Worm (Caenorhabditis elegans): Measurements from ENCODE around the gene C47D12.5.

C47D12.5 gene

DNA sequence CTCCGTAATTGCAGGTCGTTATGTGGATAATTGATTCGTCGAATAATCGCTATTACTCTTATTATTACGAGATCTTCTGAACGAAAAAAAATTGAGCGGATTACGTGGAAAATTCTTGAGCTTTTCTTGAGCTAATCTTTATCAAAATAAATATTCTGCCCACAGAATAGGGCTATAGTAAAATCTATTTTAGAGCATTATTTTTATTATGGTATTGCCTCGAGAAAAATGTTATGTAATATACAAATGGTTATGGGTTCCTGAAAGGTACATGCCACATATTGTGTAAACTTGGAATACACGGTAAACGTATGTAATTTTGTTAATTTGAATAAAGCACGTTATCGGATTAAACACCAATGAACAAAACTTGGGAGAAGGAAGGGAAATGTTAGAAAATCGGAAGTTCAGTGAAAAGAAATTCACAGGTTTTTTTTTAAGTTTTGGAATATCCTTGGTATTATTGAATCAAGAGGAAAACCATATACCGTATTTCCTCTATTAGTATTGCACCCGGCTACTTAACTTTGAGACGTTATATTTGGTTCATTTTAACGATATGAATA is 47.8 kb downstream of the C47D12.5 start:
- no peak for TF ChIP-seq hlh-30 (tag; optimal IDR thresholded peaks at IDR 0.05; ENCODE audit: insufficient read depth)
- no peak for TF ChIP-seq lin-11 (tag; optimal IDR thresholded peaks at IDR 0.05)
- TF ChIP-seq nhr-232 (tag; optimal IDR thresholded peaks at IDR 0.05): no peak
- TF ChIP-seq sox-2 (GFP tag; IDR thresholded peaks at IDR 0.05): no peak
- no peak for TF ChIP-seq ahr-1 (tag; optimal IDR thresholded peaks at IDR 0.05)
- no peak for TF ChIP-seq odd-2 (tag; optimal IDR thresholded peaks at IDR 0.05)
- no peak for TF ChIP-seq C38D4.7 (GFP tag; optimal IDR thresholded peaks at IDR 0.05)
- no peak for TF ChIP-seq che-1 (tag; optimal IDR thresholded peaks at IDR 0.05)
- TF ChIP-seq Y22D7AL.16 (tag; optimal IDR thresholded peaks at IDR 0.05): peak; percentile 16
- TF ChIP-seq dve-1 (tag; optimal IDR thresholded peaks at IDR 0.05): peak; percentile 6
- no peak for TF ChIP-seq pros-1 (tag; optimal IDR thresholded peaks at IDR 0.05)
- TF ChIP-seq unc-55 (GFP tag; optimal IDR thresholded peaks at IDR 0.05): no peak
- TF ChIP-seq pha-4 (tag; optimal IDR thresholded peaks at IDR 0.05): no peak
- peak; percentile 69 for TF ChIP-seq pax-1 (tag; optimal IDR thresholded peaks at IDR 0.05)
- TF ChIP-seq ceh-45 (GFP tag; IDR thresholded peaks at IDR 0.05): no peak
- TF ChIP-seq hlh-15 (tag; optimal IDR thresholded peaks at IDR 0.05): no peak
- TF ChIP-seq ceh-18 (tag; optimal IDR thresholded peaks at IDR 0.05): peak; percentile 10
- TF ChIP-seq sdc-2 (tag; optimal IDR thresholded peaks at IDR 0.05): no peak
- no peak for TF ChIP-seq madf-2 (tag; optimal IDR thresholded peaks at IDR 0.05)
- TF ChIP-seq ets-4 (tag; optimal IDR thresholded peaks at IDR 0.05): no peak
- no peak for TF ChIP-seq ceh-34 (tag; optimal IDR thresholded peaks at IDR 0.05)
- no peak for TF ChIP-seq fkh-6 (tag; optimal IDR thresholded peaks at IDR 0.05)
- TF ChIP-seq unc-3 (GFP tag; conservative IDR thresholded peaks at IDR 0.05): no peak
- TF ChIP-seq unc-3 (tag; optimal IDR thresholded peaks at IDR 0.05): no peak
- TF ChIP-seq K02D7.2 (tag; optimal IDR thresholded peaks at IDR 0.05): no peak
- TF ChIP-seq pha-2 (tag; optimal IDR thresholded peaks at IDR 0.05): no peak
- TF ChIP-seq tbx-7 (tag; optimal IDR thresholded peaks at IDR 0.05): no peak
- TF ChIP-seq hlh-13 (GFP tag; optimal IDR thresholded peaks at IDR 0.05): no peak
- TF ChIP-seq mec-3 (tag; optimal IDR thresholded peaks at IDR 0.05; ENCODE audit: borderline replicate concordance): no peak
- peak; percentile 77 for TF ChIP-seq ama-1 (optimal IDR thresholded peaks at IDR 0.05)
- TF ChIP-seq T23F11.4 (GFP tag; optimal IDR thresholded peaks at IDR 0.05): no peak
- no peak for TF ChIP-seq pag-3 (tag; optimal IDR thresholded peaks at IDR 0.05; ENCODE audit: borderline replicate concordance)
- TF ChIP-seq F13H6.1 (tag; optimal IDR thresholded peaks at IDR 0.05): no peak
- TF ChIP-seq nhr-11 (tag; optimal IDR thresholded peaks at IDR 0.05): no peak
- TF ChIP-seq ceh-19 (GFP tag; optimal IDR thresholded peaks at IDR 0.05): no peak
- TF ChIP-seq ceh-22 (tag; optimal IDR thresholded peaks at IDR 0.05): no peak
- no peak for TF ChIP-seq elt-4 (tag; optimal IDR thresholded peaks at IDR 0.05)
- no peak for TF ChIP-seq ref-2 (tag; optimal IDR thresholded peaks at IDR 0.05)
- TF ChIP-seq syd-9 (tag; optimal IDR thresholded peaks at IDR 0.05): no peak
- no peak for TF ChIP-seq eyg-1 (tag; optimal IDR thresholded peaks at IDR 0.05)
- TF ChIP-seq ceh-14 (tag; optimal IDR thresholded peaks at IDR 0.05): no peak
- TF ChIP-seq unc-42 (tag; optimal IDR thresholded peaks at IDR 0.05): peak; percentile 31
- no peak for TF ChIP-seq elt-2 (tag; optimal IDR thresholded peaks at IDR 0.05)

DNA sequence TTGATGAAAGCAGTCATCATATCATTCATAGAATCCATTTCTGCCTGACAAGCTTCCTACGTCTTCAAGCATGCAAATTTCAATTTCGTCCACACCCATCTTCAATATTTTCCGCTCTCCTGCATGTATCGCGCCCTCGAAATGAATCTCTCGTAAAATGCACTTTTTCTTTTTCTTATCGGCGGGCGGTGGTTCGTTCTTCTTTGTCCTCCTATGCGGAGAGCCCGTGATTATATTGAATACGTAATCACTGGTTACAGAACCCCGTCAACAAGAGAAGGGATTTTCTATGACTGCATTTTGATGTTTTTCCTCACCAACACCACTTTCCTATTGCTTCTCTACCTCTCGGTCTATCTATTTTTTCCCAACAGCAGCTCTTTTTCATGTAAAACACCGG is 48.5 kb downstream of the C47D12.5 start:
- TF ChIP-seq C38D4.7 (GFP tag; optimal IDR thresholded peaks at IDR 0.05) (peak; percentile 17), ets-4 (tag; optimal IDR thresholded peaks at IDR 0.05) (no peak), gmeb-2 (tag; optimal IDR thresholded peaks at IDR 0.05) (peak; percentile 25), ama-1 (optimal IDR thresholded peaks at IDR 0.05) (peak; percentile 55), K02D7.2 (tag; optimal IDR thresholded peaks at IDR 0.05) (no peak)

Measured in whole organism, late embryonic.